Fruit fly (Drosophila melanogaster) whole organism, larva: ENCODE results near the gene CG7985.

ENCODE experiments used
- noc ChIP-seq: fragments of 200-800 bp; sonication (Bioruptor generic); optimal IDR thresholded peaks from 3 replicates; lab custom pipeline; 2019; ENCODE audit warnings: missing biosample characterization, mild to moderate bottlenecking, missing genetic modification characterization, moderate library complexity

The CG7985 gene

dm6 chr3R:18171983-18172967 is 27.4 kb upstream of the CG7985 start:
- TF ChIP-seq noc (tag; lab: Kevin White, UChicago), result peak; percentile 89

- no peak for TF ChIP-seq noc (tag; lab: Kevin White, UChicago)
Measured at dm6 chr3R:18183244-18183643, 16.4 kb upstream of the CG7985 start, which contains the start of gene cdm. TSS of gene cdm (minus strand) at chr3R:18183479.

dm6 chr3R:18185385-18185784 is 14.3 kb upstream of the CG7985 start, which contains the start of the genes Arp5 and CG7208:
TSS of gene Arp5 (plus strand) at chr3R:18185498.
TSS of gene CG7208 (minus strand) at chr3R:18185715.
- TF ChIP-seq noc (tag; lab: Kevin White, UChicago), result peak; percentile 81

- peak; percentile 87 for TF ChIP-seq noc (tag; lab: Kevin White, UChicago)
Measured at dm6 chr3R:18188702-18189125, 10.9 kb upstream of the CG7985 start, which contains the start of the genes CG12321 and MED17. TSS of gene CG12321 (minus strand) at chr3R:18188707. TSS of gene MED17 (plus strand) at chr3R:18189072.

dm6 chr3R:18191867-18192266 is 7.8 kb upstream of the CG7985 start, which contains the start of gene CG14313:
TSS of gene CG14313 (minus strand) at chr3R:18191967.
- no peak for TF ChIP-seq noc (tag; lab: Kevin White, UChicago)

- no peak for TF ChIP-seq noc (tag; lab: Kevin White, UChicago)
Measured at dm6 chr3R:18195295-18195694, 4.4 kb upstream of the CG7985 start.

- TF ChIP-seq noc (tag; lab: Kevin White, UChicago), result no peak
Measured at dm6 chr3R:18196622-18196990, 3.1 kb upstream of the CG7985 start.

dm6 chr3R:18196991-18197801 is 2.5 kb upstream of the CG7985 start:
- peak; percentile 51 for TF ChIP-seq noc (tag; lab: Kevin White, UChicago)

- no peak for TF ChIP-seq noc (tag; lab: Kevin White, UChicago)
Measured at dm6 chr3R:18197802-18198148, 1.9 kb upstream of the CG7985 start.

- TF ChIP-seq noc (tag; lab: Kevin White, UChicago), result peak; percentile 50
Measured at dm6 chr3R:18198518-18199118, 1.0 kb upstream of the CG7985 start.

- no peak for TF ChIP-seq noc (tag; lab: Kevin White, UChicago)
Measured at dm6 chr3R:18199885-18200249, 210 bp downstream of the CG7985 start.

- TF ChIP-seq noc (tag; lab: Kevin White, UChicago), result no peak
Measured at dm6 chr3R:18208479-18208878, 8.8 kb downstream of the CG7985 start, which contains the start of gene CG44158. TSS of gene CG44158 (plus strand) at chr3R:18208779.

dm6 chr3R:18215300-18215699 is 15.6 kb downstream of the CG7985 start:
- no peak for TF ChIP-seq noc (tag; lab: Kevin White, UChicago)

- TF ChIP-seq noc (tag; lab: Kevin White, UChicago), result no peak
Measured at dm6 chr3R:18215900-18216299, 16.2 kb downstream of the CG7985 start, which contains the start of gene CG14314. TSS of gene CG14314 (plus strand) at chr3R:18216142.

dm6 chr3R:18220211-18220749 is 20.6 kb downstream of the CG7985 start, which contains the start of the genes CG7988 and CG7183:
TSS of gene CG7988 (plus strand) at chr3R:18220526.
TSS of gene CG7183 (minus strand) at chr3R:18220699.
- peak; percentile 92 for TF ChIP-seq noc (tag; lab: Kevin White, UChicago)
